Fruit fly (Drosophila melanogaster) whole organism, prepupa: ENCODE data around the gene Sqor.

ENCODE experiments used
- Blimp-1 ChIP-seq: fragments of 200-800 bp; sonication (Bioruptor generic); optimal IDR thresholded peaks from 3 replicates; lab custom pipeline; 2017; ENCODE audit warnings: missing biosample characterization, missing genetic modification characterization, mild to moderate bottlenecking, moderate library complexity, missing genetic modification reagents
- CG10631 ChIP-seq: fragments of 200-800 bp; sonication (Bioruptor generic); optimal IDR thresholded peaks from 2 replicates; lab custom pipeline; 2016; ENCODE audit warnings: missing biosample characterization, missing genetic modification characterization
- CG10669 ChIP-seq: fragments of 200-800 bp; sonication (Bioruptor generic); optimal IDR thresholded peaks from 3 replicates; lab custom pipeline; 2018; ENCODE audit warnings: missing biosample characterization, mild to moderate bottlenecking, missing genetic modification characterization, moderate library complexity
- CG11294 ChIP-seq: fragments of 200-800 bp; sonication (Bioruptor generic); IDR thresholded peaks from 2 replicates; pipeline ENCODE4 v1.3.6; 2022; ENCODE audit warnings: missing biosample characterization, missing genetic modification characterization
- CG11762 ChIP-seq: fragments of 200-800 bp; sonication (Bioruptor generic); optimal IDR thresholded peaks from 3 replicates; lab custom pipeline; 2016; ENCODE audit warnings: missing biosample characterization, missing genetic modification characterization; ENCODE audit not compliant: insufficient read depth
- CG11902 ChIP-seq: fragments of 200-800 bp; sonication (Bioruptor generic); optimal IDR thresholded peaks from 3 replicates; lab custom pipeline; 2016; ENCODE audit warnings: missing biosample characterization, missing genetic modification characterization
- CG15336 ChIP-seq: fragments of 200-800 bp; sonication (Bioruptor generic); IDR thresholded peaks from 2 replicates; pipeline ENCODE4 v1.3.6; 2022; ENCODE audit warnings: missing biosample characterization, missing genetic modification characterization
- CG1621 ChIP-seq: fragments of 200-800 bp; sonication (Bioruptor generic); optimal IDR thresholded peaks from 3 replicates; lab custom pipeline; 2018; ENCODE audit warnings: missing biosample characterization, mild to moderate bottlenecking, missing genetic modification characterization
- CG16779 ChIP-seq: fragments of 200-800 bp; sonication (Bioruptor generic); optimal IDR thresholded peaks from 3 replicates; lab custom pipeline; 2017; ENCODE audit warnings: missing biosample characterization, mild to moderate bottlenecking, missing genetic modification characterization
- CG3032 ChIP-seq: fragments of 200-800 bp; optimal IDR thresholded peaks from 2 replicates; lab custom pipeline; 2019; ENCODE audit warnings: missing biosample characterization, mild to moderate bottlenecking, missing genetic modification characterization, moderate library complexity
- CG31627 ChIP-seq: fragments of 200-800 bp; sonication (Bioruptor generic); optimal IDR thresholded peaks from 3 replicates; lab custom pipeline; 2016; ENCODE audit warnings: missing biosample characterization, missing genetic modification characterization
- CG32006 ChIP-seq: fragments of 200-800 bp; sonication (Bioruptor generic); optimal IDR thresholded peaks from 3 replicates; lab custom pipeline; 2017; ENCODE audit warnings: missing biosample characterization, mild to moderate bottlenecking, missing genetic modification characterization
- CG34406 ChIP-seq: fragments of 200-800 bp; sonication (Bioruptor generic); optimal IDR thresholded peaks from 3 replicates; lab custom pipeline; 2016; ENCODE audit warnings: missing biosample characterization, missing genetic modification characterization
- CG3919 ChIP-seq: fragments of 200-800 bp; sonication (Bioruptor generic); optimal IDR thresholded peaks from 3 replicates; lab custom pipeline; 2016; ENCODE audit warnings: missing biosample characterization, missing genetic modification characterization
- CG4318 ChIP-seq: fragments of 200-800 bp; sonication (Bioruptor generic); optimal IDR thresholded peaks from 3 replicates; lab custom pipeline; 2017; ENCODE audit warnings: missing biosample characterization, mild to moderate bottlenecking, missing genetic modification characterization
- CG6163 ChIP-seq: fragments of 200-800 bp; sonication (Bioruptor generic); IDR thresholded peaks from 3 replicates; pipeline ENCODE4 v1.3.6; 2022; ENCODE audit warnings: missing biosample characterization, missing genetic modification characterization
- CG6276 ChIP-seq: fragments of 200-800 bp; sonication (Bioruptor generic); optimal IDR thresholded peaks from 2 replicates; lab custom pipeline; 2017; ENCODE audit warnings: missing biosample characterization, mild to moderate bottlenecking, missing genetic modification characterization
- CG6792 ChIP-seq: fragments of 200-800 bp; sonication (Bioruptor generic); optimal IDR thresholded peaks from 3 replicates; lab custom pipeline; 2016; ENCODE audit warnings: missing biosample characterization, missing genetic modification characterization
- CG6808 ChIP-seq: fragments of 200-800 bp; sonication (Bioruptor generic); optimal IDR thresholded peaks from 3 replicates; lab custom pipeline; 2017; ENCODE audit warnings: missing biosample characterization, missing genetic modification characterization, mild to moderate bottlenecking, moderate library complexity, missing genetic modification reagents
- CG7368 ChIP-seq: fragments of 200-800 bp; sonication (Bioruptor generic); optimal IDR thresholded peaks from 3 replicates; lab custom pipeline; 2016; ENCODE audit warnings: missing biosample characterization, missing genetic modification characterization
- CG8119 ChIP-seq: fragments of 200-800 bp; sonication (Bioruptor generic); IDR thresholded peaks from 3 replicates; pipeline ENCODE4 v1.3.6; 2022; ENCODE audit warnings: missing biosample characterization, missing genetic modification characterization
- CG8319 ChIP-seq: fragments of 200-800 bp; sonication (Bioruptor generic); optimal IDR thresholded peaks from 3 replicates; lab custom pipeline; 2016; ENCODE audit warnings: missing biosample characterization, missing genetic modification characterization
- CG8632 ChIP-seq: fragments of 200-800 bp; sonication (Bioruptor generic); optimal IDR thresholded peaks from 3 replicates; lab custom pipeline; 2016; ENCODE audit warnings: missing biosample characterization, missing genetic modification characterization
- Eip75B ChIP-seq: fragments of 200-800 bp; sonication (Bioruptor generic); optimal IDR thresholded peaks from 3 replicates; lab custom pipeline; 2016; ENCODE audit warnings: missing biosample characterization, missing genetic modification characterization
- Eip78C ChIP-seq: fragments of 200-800 bp; sonication (Bioruptor generic); peaks from one replicate; lab custom pipeline; 2016; ENCODE audit warnings: missing biosample characterization, missing genetic modification characterization
- Eip93F ChIP-seq: fragments of 200-800 bp; sonication (Bioruptor generic); optimal IDR thresholded peaks from 2 replicates; lab custom pipeline; 2016; ENCODE audit warnings: missing biosample characterization, mild to moderate bottlenecking, missing genetic modification characterization
- Ets21C ChIP-seq: fragments of 200-800 bp; sonication (Bioruptor generic); optimal IDR thresholded peaks from 3 replicates; lab custom pipeline; 2016; ENCODE audit warnings: missing biosample characterization, missing genetic modification characterization
- Ets96B ChIP-seq: fragments of 200-800 bp; optimal IDR thresholded peaks from 2 replicates; lab custom pipeline; 2019; ENCODE audit warnings: missing biosample characterization, mild to moderate bottlenecking, missing genetic modification characterization, moderate library complexity
- Gug ChIP-seq: fragments of 200-800 bp; sonication (Bioruptor generic); IDR thresholded peaks from 2 replicates; pipeline ENCODE4 v1.3.6; 2022; ENCODE audit warnings: missing biosample characterization, missing genetic modification characterization
- Hr38 ChIP-seq: sonication (Bioruptor generic); optimal IDR thresholded peaks from 2 replicates; lab custom pipeline; 2016; ENCODE audit warnings: missing biosample characterization, missing genetic modification characterization
- Hr4 ChIP-seq: fragments of 200-800 bp; sonication (Bioruptor generic); optimal IDR thresholded peaks from 3 replicates; lab custom pipeline; 2016; ENCODE audit warnings: missing biosample characterization, missing genetic modification characterization
- Lpt ChIP-seq: fragments of 200-800 bp; sonication (Bioruptor generic); optimal IDR thresholded peaks from 3 replicates; lab custom pipeline; 2016; ENCODE audit warnings: missing biosample characterization, missing genetic modification characterization
- Met ChIP-seq: fragments of 200-800 bp; sonication (Bioruptor generic); optimal IDR thresholded peaks from 3 replicates; lab custom pipeline; 2016; ENCODE audit warnings: missing biosample characterization, missing genetic modification characterization
- OdsH ChIP-seq: fragments of 200-800 bp; sonication (Bioruptor generic); optimal IDR thresholded peaks from 3 replicates; lab custom pipeline; 2016; ENCODE audit warnings: missing biosample characterization, missing genetic modification characterization
- Smox ChIP-seq: fragments of 200-800 bp; sonication (Bioruptor generic); optimal IDR thresholded peaks from 3 replicates; lab custom pipeline; 2016; ENCODE audit warnings: missing biosample characterization, missing genetic modification characterization
- Sox102F ChIP-seq: fragments of 200-800 bp; sonication (Bioruptor generic); optimal IDR thresholded peaks from 2 replicates; lab custom pipeline; 2016; ENCODE audit warnings: missing biosample characterization, mild to moderate bottlenecking, missing genetic modification characterization
- Sox14 ChIP-seq: fragments of 200-800 bp; sonication (Bioruptor generic); optimal IDR thresholded peaks from 3 replicates; lab custom pipeline; 2016; ENCODE audit warnings: missing biosample characterization, missing genetic modification characterization
- Sox15 ChIP-seq: fragments of 200-800 bp; sonication (Bioruptor generic); optimal IDR thresholded peaks from 3 replicates; lab custom pipeline; 2016; ENCODE audit warnings: missing biosample characterization, missing genetic modification characterization
- acj6 ChIP-seq: fragments of 200-800 bp; sonication (Bioruptor generic); optimal IDR thresholded peaks from 3 replicates; lab custom pipeline; 2016; ENCODE audit warnings: missing biosample characterization, missing genetic modification characterization
- cyc ChIP-seq: fragments of 200-800 bp; sonication (Bioruptor generic); optimal IDR thresholded peaks from 3 replicates; lab custom pipeline; 2016; ENCODE audit warnings: missing biosample characterization, missing genetic modification characterization
- dac ChIP-seq: fragments of 200-800 bp; sonication (Bioruptor generic); optimal IDR thresholded peaks from 2 replicates; lab custom pipeline; 2017; ENCODE audit warnings: missing biosample characterization, mild to moderate bottlenecking, missing genetic modification characterization
- dsx ChIP-seq: fragments of 200-800 bp; optimal IDR thresholded peaks from 3 replicates; lab custom pipeline; 2019; ENCODE audit warnings: missing biosample characterization, mild to moderate bottlenecking, missing genetic modification characterization, moderate library complexity; ENCODE audit not compliant: poor library complexity, severe bottlenecking
- eg ChIP-seq: fragments of 200-800 bp; sonication (Bioruptor generic); IDR thresholded peaks from 3 replicates; pipeline ENCODE4 v1.3.6; 2022; ENCODE audit warnings: missing biosample characterization, missing genetic modification characterization
- esn ChIP-seq: fragments of 200-800 bp; sonication (Bioruptor generic); optimal IDR thresholded peaks from 2 replicates; lab custom pipeline; 2016; ENCODE audit warnings: missing biosample characterization, mild to moderate bottlenecking, missing genetic modification characterization, moderate library complexity
- fd59A ChIP-seq: fragments of 200-800 bp; sonication (Bioruptor generic); optimal IDR thresholded peaks from 2 replicates; lab custom pipeline; 2017; ENCODE audit warnings: missing biosample characterization, mild to moderate bottlenecking, missing genetic modification characterization, missing genetic modification reagents
- fkh ChIP-seq: fragments of 200-800 bp; sonication (Bioruptor generic); optimal IDR thresholded peaks from 3 replicates; lab custom pipeline; 2017; ENCODE audit warnings: missing biosample characterization, mild to moderate bottlenecking, missing genetic modification characterization, moderate library complexity
- lz ChIP-seq: fragments of 200-800 bp; sonication (Bioruptor generic); optimal IDR thresholded peaks from 3 replicates; lab custom pipeline; 2016; ENCODE audit warnings: missing biosample characterization, missing genetic modification characterization
- salr ChIP-seq, 2 experiments: fragments of 200-800 bp; sonication (Bioruptor generic); optimal IDR thresholded peaks; 3 replicates each; lab custom pipeline; 2016 to 2018; ENCODE audit warnings: missing biosample characterization in 2 of 2, missing genetic modification characterization in 2 of 2, mild to moderate bottlenecking in 1 of 2
- spab ChIP-seq: fragments of 200-800 bp; sonication (Bioruptor generic); optimal IDR thresholded peaks from 2 replicates; lab custom pipeline; 2017; ENCODE audit warnings: missing biosample characterization, mild to moderate bottlenecking, missing genetic modification characterization, missing genetic modification reagents
- ss ChIP-seq, 2 experiments: fragments of 200-800 bp; sonication (Bioruptor generic); optimal IDR thresholded peaks; 2 replicates in 1 of 2; 3 replicates in 1 of 2; lab custom pipeline; 2017 to 2018; ENCODE audit warnings: mild to moderate bottlenecking in 2 of 2, missing biosample characterization in 2 of 2, missing genetic modification characterization in 2 of 2, moderate library complexity in 1 of 2
- svp ChIP-seq: fragments of 200-800 bp; sonication (Bioruptor generic); peaks from one replicate; lab custom pipeline; 2016; ENCODE audit warnings: missing biosample characterization, missing genetic modification characterization
- topi ChIP-seq: fragments of 200-800 bp; sonication (Bioruptor generic); optimal IDR thresholded peaks from 3 replicates; lab custom pipeline; 2016; ENCODE audit warnings: missing biosample characterization, missing genetic modification characterization

The Sqor gene

DNA sequence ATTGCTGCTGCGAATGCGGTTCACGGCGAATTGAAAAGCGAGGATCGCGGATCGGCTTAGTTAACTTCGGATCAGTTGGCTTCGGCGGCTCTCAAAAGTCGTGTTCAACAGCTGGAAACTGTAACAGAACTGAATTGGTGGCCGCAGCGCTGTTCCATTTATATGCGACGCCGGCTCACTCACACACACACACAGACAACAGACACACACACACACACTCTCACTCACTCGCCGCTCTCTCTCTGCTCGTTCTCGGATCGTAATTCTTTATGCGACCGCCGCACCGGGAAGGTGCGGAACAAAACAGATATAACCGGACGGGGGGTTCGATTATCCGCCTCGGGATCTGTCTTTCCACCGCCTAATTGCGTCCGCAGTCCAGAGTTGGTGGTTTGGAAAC, 12.8 kb upstream of the Sqor start, which contains the start of gene CG46460:
TSS of gene CG46460 (minus strand) at position 139 of the 400 bp plus-strand sequence.
- TF ChIP-seq CG6808 (GFP tag; lab: Kevin White, UChicago) (no peak), CG3032 (peak; percentile 4), Ets96B (tag; lab: Kevin White, UChicago) (peak; percentile 25), salr (GFP tag; optimal IDR thresholded peaks at IDR 0.05; lab: Kevin White, UChicago) (no peak), dsx (GFP tag; lab: Kevin White, UChicago) (no peak), Hr4 (GFP tag; lab: Kevin White, UChicago) (no peak), CG6276 (GFP tag; lab: Kevin White, UChicago) (no peak), CG6163 (GFP tag; lab: Robert Waterston, UW) (0 out of 3 replicates have a peak, but pooled peaks have one; percentile 16), Sox15 (no peak), CG8632 (GFP tag; lab: Kevin White, UChicago) (no peak), spab (no peak), Sox14 (GFP tag; lab: Kevin White, UChicago) (no peak), CG11294 (GFP tag; lab: Robert Waterston, UW) (no peak), CG11902 (GFP tag; lab: Kevin White, UChicago) (no peak), Sox102F (GFP tag; lab: Kevin White, UChicago) (peak; percentile 26), Eip78C (GFP tag; lab: Kevin White, UChicago) (no peak), CG8319 (GFP tag; lab: Kevin White, UChicago) (no peak), CG11762 (GFP tag; lab: Kevin White, UChicago) (no peak), dac (GFP tag; lab: Kevin White, UChicago) (no peak), CG4318 (GFP tag; lab: Kevin White, UChicago) (no peak), esn (GFP tag; lab: Kevin White, UChicago) (peak; percentile 20), CG34406 (GFP tag; lab: Kevin White, UChicago) (no peak), cyc (GFP tag; lab: Kevin White, UChicago) (peak; percentile 25), eg (GFP tag; lab: Robert Waterston, UW) (peak; percentile 45; the same call in 1 of the 3 replicates), Smox (peak; percentile 8), Eip93F (no peak), CG31627 (GFP tag; lab: Kevin White, UChicago) (peak; percentile 39), CG1621 (peak; percentile 94), Hr38 (no peak), CG16779 (tag; lab: Kevin White, UChicago) (peak; percentile 1), fkh (GFP tag; lab: Kevin White, UChicago) (no peak), lz (GFP tag; lab: Kevin White, UChicago) (peak; percentile 49), CG15336 (no peak), CG7368 (GFP tag; lab: Kevin White, UChicago) (no peak), OdsH (GFP tag; lab: Kevin White, UChicago) (no peak), CG10669 (peak; percentile 26), acj6 (GFP tag; lab: Kevin White, UChicago) (peak; percentile 5), ss (GFP tag; optimal IDR thresholded peaks at IDR 0.05; lab: Kevin White, UChicago) (peak in 1 of 2 experiments; percentile 7), Lpt (GFP tag; lab: Kevin White, UChicago) (no peak), Met (GFP tag; lab: Kevin White, UChicago) (peak; percentile 36), svp (GFP tag; lab: Kevin White, UChicago) (peak; percentile 83), Blimp-1 (GFP tag; lab: Kevin White, UChicago) (peak; percentile 17), Eip75B (GFP tag; lab: Kevin White, UChicago) (peak; percentile 31), topi (GFP tag; lab: Kevin White, UChicago) (peak; percentile 11), CG8119 (GFP tag; lab: Robert Waterston, UW) (no peak), CG3919 (GFP tag; lab: Kevin White, UChicago) (no peak), CG32006 (GFP tag; lab: Kevin White, UChicago) (no peak), CG6792 (GFP tag; lab: Kevin White, UChicago) (no peak), Ets21C (GFP tag; lab: Kevin White, UChicago) (peak; percentile 26), fd59A (GFP tag; lab: Kevin White, UChicago) (no peak), CG10631 (GFP tag; lab: Kevin White, UChicago) (no peak), Gug (0 out of 2 replicates have a peak, but pooled peaks have one; percentile 9)
